Worm (Caenorhabditis elegans) whole organism, L4 larva: Measurements from ENCODE around the gene F35C11.2.

Experiments
- F37D6.2 ChIP-seq: sonication (generic microtip); optimal IDR thresholded peaks from 2 replicates; lab custom pipeline; 2016; ENCODE audit warnings: mild to moderate bottlenecking, missing genetic modification characterization, missing compliant biosample characterization
- F49E8.2 ChIP-seq: sonication (generic microtip); optimal IDR thresholded peaks from 2 replicates; lab custom pipeline; 2016; ENCODE audit warnings: missing compliant biosample characterization, mild to moderate bottlenecking, missing genetic modification characterization, borderline replicate concordance
- R02D3.7 ChIP-seq: fragments of 150-350 bp; sonication (generic microtip); optimal IDR thresholded peaks from 3 replicates; lab custom pipeline; 2014; ENCODE audit warnings: missing biosample characterization, missing genetic modification characterization
- T20F7.1 ChIP-seq: fragments of 200-800 bp; sonication (Bioruptor generic); optimal IDR thresholded peaks from 2 replicates; lab custom pipeline; 2018; ENCODE audit warnings: mild to moderate bottlenecking, missing genetic modification characterization, missing compliant biosample characterization
- T26A8.4 ChIP-seq: fragments of 200-800 bp; sonication (Bioruptor generic); IDR thresholded peaks from 2 replicates; pipeline ENCODE4 v1.3.6; 2022; ENCODE audit warnings: missing genetic modification characterization, missing compliant biosample characterization
- Y48G9A.11 ChIP-seq: fragments of 200-800 bp; sonication (Bioruptor generic); IDR thresholded peaks from 2 replicates; pipeline ENCODE4 v1.3.6; 2022; ENCODE audit warnings: missing genetic modification reagents, missing genetic modification characterization, missing compliant biosample characterization
- aly-2 ChIP-seq: sonication (generic microtip); optimal IDR thresholded peaks from 2 replicates; lab custom pipeline; 2018; ENCODE audit warnings: missing biosample characterization, missing genetic modification characterization
- ceh-62 ChIP-seq: sonication (generic microtip); optimal IDR thresholded peaks from 2 replicates; lab custom pipeline; 2017; ENCODE audit warnings: missing biosample characterization, missing genetic modification characterization
- ceh-82 ChIP-seq: sonication (generic microtip); optimal IDR thresholded peaks from 2 replicates; lab custom pipeline; 2017; ENCODE audit warnings: missing biosample characterization, missing genetic modification characterization
- daf-16 ChIP-seq, 3 experiments: sonication (generic microtip); optimal IDR thresholded peaks; 2 replicates each; lab custom pipeline; 2016 to 2017; ENCODE audit warnings: missing genetic modification characterization in 3 of 3, missing genetic modification reagents in 3 of 3, mild to moderate bottlenecking in 2 of 3, missing compliant biosample characterization in 2 of 3, missing biosample characterization in 1 of 3, moderate library complexity in 1 of 3
- dmd-6 ChIP-seq: fragments of 200-800 bp; sonication (Bioruptor generic); IDR thresholded peaks from 2 replicates; pipeline ENCODE4 v1.3.6; 2022; ENCODE audit warnings: missing genetic modification reagents, missing genetic modification characterization, missing compliant biosample characterization
- dmd-8 ChIP-seq: fragments of 200-800 bp; sonication (Bioruptor generic); IDR thresholded peaks from 2 replicates; pipeline ENCODE4 v1.3.6; 2022; ENCODE audit warnings: missing genetic modification characterization, missing compliant biosample characterization
- dve-1 ChIP-seq: sonication (generic microtip); optimal IDR thresholded peaks from 2 replicates; lab custom pipeline; 2017; ENCODE audit warnings: antibody characterized with exemption, mild to moderate bottlenecking, missing genetic modification characterization, missing compliant biosample characterization; ENCODE audit not compliant: insufficient read depth
- egl-43 ChIP-seq: fragments of 200-800 bp; sonication (Bioruptor generic); IDR thresholded peaks from 2 replicates; pipeline ENCODE4 v1.3.6; 2022; ENCODE audit warnings: missing genetic modification reagents, missing genetic modification characterization, missing compliant biosample characterization
- fos-1 ChIP-seq: fragments of 150-350 bp; optimal IDR thresholded peaks from 2 replicates; lab custom pipeline; 2014; ENCODE audit warnings: missing biosample characterization, missing genetic modification characterization
- gei-8 ChIP-seq: fragments of 200-800 bp; sonication (Bioruptor generic); optimal IDR thresholded peaks from 2 replicates; lab custom pipeline; 2018; ENCODE audit warnings: mild to moderate bottlenecking, missing genetic modification characterization, missing compliant biosample characterization
- hlh-11 ChIP-seq: fragments of 200-800 bp; sonication (Bioruptor generic); optimal IDR thresholded peaks from 2 replicates; lab custom pipeline; 2018; ENCODE audit warnings: mild to moderate bottlenecking, missing genetic modification characterization, missing compliant biosample characterization
- hlh-30 ChIP-seq: sonication (generic microtip); optimal IDR thresholded peaks from 2 replicates; lab custom pipeline; 2017; ENCODE audit warnings: antibody characterized with exemption, mild to moderate bottlenecking, missing genetic modification characterization, missing compliant biosample characterization; ENCODE audit not compliant: insufficient read depth
- jun-1 ChIP-seq: fragments of 150-350 bp; optimal IDR thresholded peaks from 2 replicates; lab custom pipeline; 2014; ENCODE audit warnings: missing biosample characterization, missing genetic modification reagents, missing genetic modification characterization
- lim-7 ChIP-seq: fragments of 200-800 bp; sonication (Bioruptor generic); IDR thresholded peaks from 2 replicates; pipeline ENCODE4 v1.3.6; 2022; ENCODE audit warnings: missing genetic modification characterization, missing compliant biosample characterization
- lin-1 ChIP-seq: fragments of 200-800 bp; sonication (Bioruptor generic); IDR thresholded peaks from 2 replicates; pipeline ENCODE4 v1.3.6; 2022; ENCODE audit warnings: missing genetic modification reagents, missing genetic modification characterization, missing compliant biosample characterization
- lin-29 ChIP-seq: fragments of 200-800 bp; sonication (Bioruptor generic); IDR thresholded peaks from 2 replicates; pipeline ENCODE4 v1.3.6; 2022; ENCODE audit warnings: missing genetic modification reagents, missing genetic modification characterization, missing compliant biosample characterization
- lsy-2 ChIP-seq, 2 experiments: fragments of 150-350 bp in 1 of 2; sonication (generic microtip) in 1 of 2; optimal IDR thresholded peaks; 2 replicates each; lab custom pipeline; 2014 to 2017; ENCODE audit warnings: missing biosample characterization in 2 of 2, missing genetic modification characterization in 2 of 2
- madf-9 ChIP-seq: fragments of 200-800 bp; sonication (Bioruptor generic); conservative IDR thresholded peaks from 2 replicates; pipeline ENCODE4 v1.3.6; 2022; ENCODE audit warnings: missing genetic modification reagents, missing genetic modification characterization, missing compliant biosample characterization
- mdt-29 ChIP-seq: fragments of 200-800 bp; sonication (Bioruptor generic); IDR thresholded peaks from 2 replicates; pipeline ENCODE4 v1.3.6; 2022; ENCODE audit warnings: missing genetic modification reagents, missing genetic modification characterization, missing compliant biosample characterization
- mep-1 ChIP-seq: fragments of 150-350 bp; sonication (generic microtip); optimal IDR thresholded peaks from 3 replicates; lab custom pipeline; 2014; ENCODE audit warnings: missing biosample characterization, missing genetic modification characterization
- nhr-11 ChIP-seq: fragments of 150-350 bp; optimal IDR thresholded peaks from 2 replicates; lab custom pipeline; 2014; ENCODE audit warnings: missing biosample characterization, missing genetic modification characterization
- nhr-111 ChIP-seq: fragments of 200-800 bp; sonication (Bioruptor generic); optimal IDR thresholded peaks from 2 replicates; lab custom pipeline; 2018; ENCODE audit warnings: mild to moderate bottlenecking, missing genetic modification characterization, missing compliant biosample characterization
- nhr-25 ChIP-seq: sonication (generic microtip); optimal IDR thresholded peaks from 2 replicates; lab custom pipeline; 2017; ENCODE audit warnings: missing genetic modification characterization, mild to moderate bottlenecking, missing compliant biosample characterization, antibody characterized with exemption, moderate library complexity, borderline replicate concordance; ENCODE audit not compliant: insufficient read depth
- nhr-28 ChIP-seq: fragments of 150-350 bp; optimal IDR thresholded peaks from 2 replicates; lab custom pipeline; 2014; ENCODE audit warnings: missing biosample characterization, missing genetic modification characterization
- nhr-42 ChIP-seq: fragments of 200-800 bp; sonication (Bioruptor generic); IDR thresholded peaks from 2 replicates; pipeline ENCODE4 v1.3.6; 2022; ENCODE audit warnings: missing genetic modification characterization, missing compliant biosample characterization
- nhr-77 ChIP-seq: fragments of 150-350 bp; optimal IDR thresholded peaks from 2 replicates; lab custom pipeline; 2014; ENCODE audit warnings: missing biosample characterization, missing genetic modification characterization
- pha-4 ChIP-seq, 2 experiments: fragments of 150-350 bp in 1 of 2; fragments of 200-800 bp in 1 of 2; sonication (Bioruptor generic) in 1 of 2; IDR thresholded peaks in 1 of 2; optimal IDR thresholded peaks in 1 of 2; 2 replicates each; pipeline versions ENCODE4 v1.3.6 to Lab custom; 2014 to 2022; ENCODE audit warnings: missing genetic modification characterization in 2 of 2, missing genetic modification reagents in 2 of 2, missing biosample characterization in 1 of 2, missing compliant biosample characterization in 1 of 2
- pqm-1 ChIP-seq: sonication (generic microtip); optimal IDR thresholded peaks from 2 replicates; lab custom pipeline; 2017; ENCODE audit warnings: missing biosample characterization, missing genetic modification characterization
- rbr-2 ChIP-seq: sonication (generic microtip); optimal IDR thresholded peaks from 2 replicates; lab custom pipeline; 2016; ENCODE audit warnings: missing genotype, missing genetic modification characterization, missing compliant biosample characterization
- unc-39 ChIP-seq: sonication (generic microtip); optimal IDR thresholded peaks from 2 replicates; lab custom pipeline; 2017; ENCODE audit warnings: missing biosample characterization, missing genetic modification characterization
- unc-62 ChIP-seq, 3 experiments: fragments of 150-350 bp in 1 of 3; sonication (generic microtip); optimal IDR thresholded peaks in 2 of 3; peaks in 1 of 3; 1 replicate in 1 of 3; 2 replicates in 2 of 3; lab custom pipeline; 2014 to 2017; ENCODE audit warnings: missing biosample characterization in 3 of 3, missing genetic modification characterization in 3 of 3, missing genetic modification reagents in 3 of 3, missing genotype in 1 of 3
- zfp-3 ChIP-seq: fragments of 200-800 bp; sonication (Bioruptor generic); conservative IDR thresholded peaks from 2 replicates; pipeline ENCODE4 v1.3.6; 2022; ENCODE audit warnings: missing genetic modification reagents, missing genetic modification characterization, missing compliant biosample characterization
- ztf-11 ChIP-seq: fragments of 150-350 bp; optimal IDR thresholded peaks from 2 replicates; lab custom pipeline; 2014; ENCODE audit warnings: missing biosample characterization, missing genetic modification characterization

Gene F35C11.2

ce11 chrII:8238155-8238554 lies 10.5 kb downstream of the F35C11.2 start, which contains the start of gene nlp-5:
nlp-5 (plus strand) TSS chrII:8238455.
- peak in 1 of 2 experiments; percentile 61 for TF ChIP-seq unc-62 (GFP tag; optimal IDR thresholded peaks at IDR 0.05 in 1 of 2; lab: Kevin White, UChicago)
- TF ChIP-seq unc-62 (tag; optimal IDR thresholded peaks at IDR 0.05; lab: Kevin White, UChicago): no peak
- no peak for TF ChIP-seq unc-39 (tag; lab: Kevin White, UChicago)
- TF ChIP-seq nhr-11 (tag; lab: Kevin White, UChicago): no peak

- TF ChIP-seq mdt-29 (GFP tag; lab: Robert Waterston, UW): no peak
- no peak for TF ChIP-seq aly-2 (tag; lab: Kevin White, UChicago)
- TF ChIP-seq Y48G9A.11 (GFP tag; lab: Robert Waterston, UW): no peak
- no peak for TF ChIP-seq nhr-42 (GFP tag; lab: Robert Waterston, UW)
- TF ChIP-seq zfp-3 (GFP tag; lab: Robert Waterston, UW): no peak
- TF ChIP-seq jun-1 (tag; lab: Kevin White, UChicago): no peak
- TF ChIP-seq ceh-82 (tag; lab: Kevin White, UChicago): no peak
- no peak for TF ChIP-seq nhr-77 (tag; lab: Kevin White, UChicago)
- no peak for TF ChIP-seq dve-1 (tag; lab: Kevin White, UChicago)
- no peak for TF ChIP-seq T20F7.1 (GFP tag; lab: Kevin White, UChicago)
- TF ChIP-seq F49E8.2 (tag; lab: Kevin White, UChicago): no peak
- no peak for TF ChIP-seq nhr-111
- TF ChIP-seq ztf-11 (tag; lab: Kevin White, UChicago): no peak
- TF ChIP-seq nhr-25 (tag; lab: Kevin White, UChicago): no peak
- TF ChIP-seq fos-1 (tag; lab: Kevin White, UChicago): no peak
- TF ChIP-seq rbr-2 (tag; lab: Kevin White, UChicago): no peak
- no peak for TF ChIP-seq ceh-62 (tag; lab: Kevin White, UChicago)
- no peak for TF ChIP-seq F37D6.2 (tag; lab: Kevin White, UChicago)
Measured at ce11 chrII:8232489-8232888, 16.1 kb downstream of the F35C11.2 start, which contains the start of gene M110.7. M110.7 (plus strand) TSS chrII:8232789.

- no peak for TF ChIP-seq nhr-77 (tag; lab: Kevin White, UChicago)
- no peak for TF ChIP-seq T26A8.4 (GFP tag; lab: Robert Waterston, UW)
- no peak for TF ChIP-seq R02D3.7
- TF ChIP-seq ceh-62 (tag; lab: Kevin White, UChicago): no peak
- TF ChIP-seq dmd-8: no peak
- TF ChIP-seq lim-7 (GFP tag; lab: Robert Waterston, UW): no peak
Measured at ce11 chrII:8230976-8231375, 17.7 kb downstream of the F35C11.2 start, which contains the start of gene M110.9. M110.9 (plus strand) TSS chrII:8231276.

- TF ChIP-seq pqm-1 (tag; lab: Kevin White, UChicago) (peak; percentile 48), madf-9 (GFP tag; lab: Robert Waterston, UW) (no peak), gei-8 (GFP tag; lab: Kevin White, UChicago) (no peak), pha-4 (GFP tag; IDR thresholded peaks at IDR 0.05; lab: Robert Waterston, UW) (peak; percentile 29; the same call in 1 of the 2 replicates), pha-4 (tag; optimal IDR thresholded peaks at IDR 0.05; lab: Kevin White, UChicago) (peak; percentile 37), dmd-6 (peak; percentile 64), egl-43 (no peak), lsy-2 (tag; optimal IDR thresholded peaks at IDR 0.05; lab: Kevin White, UChicago) (peak in 1 of 2 experiments; percentile 23), lin-29 (GFP tag; lab: Robert Waterston, UW) (no peak), hlh-11 (tag; lab: Kevin White, UChicago) (peak; percentile 51), unc-62 (GFP tag; optimal IDR thresholded peaks at IDR 0.05 in 1 of 2; lab: Kevin White, UChicago) (no peak), unc-62 (tag; optimal IDR thresholded peaks at IDR 0.05; lab: Kevin White, UChicago) (no peak), lin-1 (GFP tag; lab: Robert Waterston, UW) (0 out of 2 replicates have a peak, but pooled peaks have one; percentile 13), nhr-28 (tag; lab: Kevin White, UChicago) (peak; percentile 52), hlh-30 (peak; percentile 50), daf-16 (GFP tag; optimal IDR thresholded peaks at IDR 0.05; lab: Kevin White, UChicago) (no peak), daf-16 (tag; optimal IDR thresholded peaks at IDR 0.05; lab: Kevin White, UChicago) (peak; percentile 76), mep-1 (peak; percentile 23), dve-1 (tag; lab: Kevin White, UChicago) (peak; percentile 81)
- TF ChIP-seq, all 104 proteins: peak for 11
Measured at ce11 chrII:8226475-8226874, 22.2 kb downstream of the F35C11.2 start.
